Fruit fly (Drosophila melanogaster) whole organism, prepupa: ENCODE measurements around the gene Dtg.
A peak's percentile ranks its signal among the peaks of the same experiment; 100 is the strongest.

Experiments
- CG10631 ChIP-seq: fragments of 200-800 bp; sonication (Bioruptor generic); optimal IDR thresholded peaks from 2 replicates; lab custom pipeline; 2016; ENCODE audit warnings: missing biosample characterization, missing genetic modification characterization
- CG11294 ChIP-seq: fragments of 200-800 bp; sonication (Bioruptor generic); IDR thresholded peaks from 2 replicates; pipeline ENCODE4 v1.3.6; 2022; ENCODE audit warnings: missing biosample characterization, missing genetic modification characterization
- CG11762 ChIP-seq: fragments of 200-800 bp; sonication (Bioruptor generic); optimal IDR thresholded peaks from 3 replicates; lab custom pipeline; 2016; ENCODE audit warnings: missing biosample characterization, missing genetic modification characterization; ENCODE audit not compliant: insufficient read depth
- CG1621 ChIP-seq: fragments of 200-800 bp; sonication (Bioruptor generic); optimal IDR thresholded peaks from 3 replicates; lab custom pipeline; 2018; ENCODE audit warnings: missing biosample characterization, mild to moderate bottlenecking, missing genetic modification characterization
- CG34406 ChIP-seq: fragments of 200-800 bp; sonication (Bioruptor generic); optimal IDR thresholded peaks from 3 replicates; lab custom pipeline; 2016; ENCODE audit warnings: missing biosample characterization, missing genetic modification characterization
- CG3919 ChIP-seq: fragments of 200-800 bp; sonication (Bioruptor generic); optimal IDR thresholded peaks from 3 replicates; lab custom pipeline; 2016; ENCODE audit warnings: missing biosample characterization, missing genetic modification characterization
- CG4318 ChIP-seq: fragments of 200-800 bp; sonication (Bioruptor generic); optimal IDR thresholded peaks from 3 replicates; lab custom pipeline; 2017; ENCODE audit warnings: missing biosample characterization, mild to moderate bottlenecking, missing genetic modification characterization
- CG6276 ChIP-seq: fragments of 200-800 bp; sonication (Bioruptor generic); optimal IDR thresholded peaks from 2 replicates; lab custom pipeline; 2017; ENCODE audit warnings: missing biosample characterization, mild to moderate bottlenecking, missing genetic modification characterization
- CG7368 ChIP-seq: fragments of 200-800 bp; sonication (Bioruptor generic); optimal IDR thresholded peaks from 3 replicates; lab custom pipeline; 2016; ENCODE audit warnings: missing biosample characterization, missing genetic modification characterization
- CG8319 ChIP-seq: fragments of 200-800 bp; sonication (Bioruptor generic); optimal IDR thresholded peaks from 3 replicates; lab custom pipeline; 2016; ENCODE audit warnings: missing biosample characterization, missing genetic modification characterization
- CG8632 ChIP-seq: fragments of 200-800 bp; sonication (Bioruptor generic); optimal IDR thresholded peaks from 3 replicates; lab custom pipeline; 2016; ENCODE audit warnings: missing biosample characterization, missing genetic modification characterization
- Eip75B ChIP-seq: fragments of 200-800 bp; sonication (Bioruptor generic); optimal IDR thresholded peaks from 3 replicates; lab custom pipeline; 2016; ENCODE audit warnings: missing biosample characterization, missing genetic modification characterization
- Eip93F ChIP-seq: fragments of 200-800 bp; sonication (Bioruptor generic); optimal IDR thresholded peaks from 2 replicates; lab custom pipeline; 2016; ENCODE audit warnings: missing biosample characterization, mild to moderate bottlenecking, missing genetic modification characterization
- Ets21C ChIP-seq: fragments of 200-800 bp; sonication (Bioruptor generic); optimal IDR thresholded peaks from 3 replicates; lab custom pipeline; 2016; ENCODE audit warnings: missing biosample characterization, missing genetic modification characterization
- Hr38 ChIP-seq: sonication (Bioruptor generic); optimal IDR thresholded peaks from 2 replicates; lab custom pipeline; 2016; ENCODE audit warnings: missing biosample characterization, missing genetic modification characterization
- Hr39 ChIP-seq: fragments of 200-800 bp; sonication (Bioruptor generic); optimal IDR thresholded peaks from 2 replicates; lab custom pipeline; 2016; ENCODE audit warnings: missing biosample characterization, missing genetic modification characterization
- Hr4 ChIP-seq: fragments of 200-800 bp; sonication (Bioruptor generic); optimal IDR thresholded peaks from 3 replicates; lab custom pipeline; 2016; ENCODE audit warnings: missing biosample characterization, missing genetic modification characterization
- Lpt ChIP-seq: fragments of 200-800 bp; sonication (Bioruptor generic); optimal IDR thresholded peaks from 3 replicates; lab custom pipeline; 2016; ENCODE audit warnings: missing biosample characterization, missing genetic modification characterization
- OdsH ChIP-seq: fragments of 200-800 bp; sonication (Bioruptor generic); optimal IDR thresholded peaks from 3 replicates; lab custom pipeline; 2016; ENCODE audit warnings: missing biosample characterization, missing genetic modification characterization
- Sox102F ChIP-seq: fragments of 200-800 bp; sonication (Bioruptor generic); optimal IDR thresholded peaks from 2 replicates; lab custom pipeline; 2016; ENCODE audit warnings: missing biosample characterization, mild to moderate bottlenecking, missing genetic modification characterization
- acj6 ChIP-seq: fragments of 200-800 bp; sonication (Bioruptor generic); optimal IDR thresholded peaks from 3 replicates; lab custom pipeline; 2016; ENCODE audit warnings: missing biosample characterization, missing genetic modification characterization
- cyc ChIP-seq: fragments of 200-800 bp; sonication (Bioruptor generic); optimal IDR thresholded peaks from 3 replicates; lab custom pipeline; 2016; ENCODE audit warnings: missing biosample characterization, missing genetic modification characterization
- fd59A ChIP-seq: fragments of 200-800 bp; sonication (Bioruptor generic); optimal IDR thresholded peaks from 2 replicates; lab custom pipeline; 2017; ENCODE audit warnings: missing biosample characterization, mild to moderate bottlenecking, missing genetic modification characterization, missing genetic modification reagents
- fd85E ChIP-seq: fragments of 200-800 bp; sonication (Bioruptor generic); optimal IDR thresholded peaks from 3 replicates; lab custom pipeline; 2016; ENCODE audit warnings: missing biosample characterization, missing genetic modification characterization
- fkh ChIP-seq: fragments of 200-800 bp; sonication (Bioruptor generic); optimal IDR thresholded peaks from 3 replicates; lab custom pipeline; 2017; ENCODE audit warnings: missing biosample characterization, mild to moderate bottlenecking, missing genetic modification characterization, moderate library complexity
- net ChIP-seq: fragments of 200-800 bp; sonication (Bioruptor generic); optimal IDR thresholded peaks from 3 replicates; lab custom pipeline; 2016; ENCODE audit warnings: missing biosample characterization, missing genetic modification characterization
- pdm3 ChIP-seq: fragments of 200-800 bp; sonication (Bioruptor generic); optimal IDR thresholded peaks from 3 replicates; lab custom pipeline; 2016; ENCODE audit warnings: missing biosample characterization, missing genetic modification characterization
- salr ChIP-seq, 2 experiments: fragments of 200-800 bp; sonication (Bioruptor generic); optimal IDR thresholded peaks; 3 replicates each; lab custom pipeline; 2016 to 2018; ENCODE audit warnings: missing biosample characterization in 2 of 2, missing genetic modification characterization in 2 of 2, mild to moderate bottlenecking in 1 of 2
- spab ChIP-seq: fragments of 200-800 bp; sonication (Bioruptor generic); optimal IDR thresholded peaks from 2 replicates; lab custom pipeline; 2017; ENCODE audit warnings: missing biosample characterization, mild to moderate bottlenecking, missing genetic modification characterization, missing genetic modification reagents
- svp ChIP-seq: fragments of 200-800 bp; sonication (Bioruptor generic); peaks from one replicate; lab custom pipeline; 2016; ENCODE audit warnings: missing biosample characterization, missing genetic modification characterization
- topi ChIP-seq: fragments of 200-800 bp; sonication (Bioruptor generic); optimal IDR thresholded peaks from 3 replicates; lab custom pipeline; 2016; ENCODE audit warnings: missing biosample characterization, missing genetic modification characterization

The Dtg gene

DNA sequence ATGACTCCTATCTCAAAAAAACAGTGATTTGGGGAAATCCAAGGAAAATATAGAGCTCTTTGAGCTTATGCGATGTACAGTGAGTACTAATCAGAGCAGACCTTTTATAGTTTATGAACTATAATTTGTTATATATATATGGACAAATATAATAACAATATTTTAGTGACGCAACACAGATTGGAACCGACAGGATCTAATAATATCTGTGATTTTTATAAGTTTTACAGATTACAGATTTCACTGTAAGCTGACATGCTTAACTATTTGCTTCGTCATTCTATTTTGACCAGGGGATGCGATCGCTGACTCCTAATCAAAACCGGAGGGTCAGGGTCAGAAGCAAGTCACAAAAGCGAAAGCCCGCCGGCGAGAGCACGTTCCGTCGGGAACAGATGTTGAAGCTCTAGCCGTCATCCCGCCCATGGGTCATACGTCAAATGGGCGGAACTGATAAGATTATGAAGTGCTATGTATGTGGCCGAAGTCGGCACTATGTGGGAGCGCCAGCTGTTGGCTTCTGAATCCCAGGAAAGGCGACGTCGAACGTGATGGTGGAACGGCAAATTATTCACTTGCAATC, 26.3 kb downstream of the Dtg start, which contains the start of gene Gnmt:
Gene Gnmt (plus strand): TSS at position 568 of the 583 bp plus-strand sequence.
- TF ChIP-seq svp (GFP tag; lab: Kevin White, UChicago) (peak; percentile 98), CG4318 (GFP tag; lab: Kevin White, UChicago) (no peak)

DNA sequence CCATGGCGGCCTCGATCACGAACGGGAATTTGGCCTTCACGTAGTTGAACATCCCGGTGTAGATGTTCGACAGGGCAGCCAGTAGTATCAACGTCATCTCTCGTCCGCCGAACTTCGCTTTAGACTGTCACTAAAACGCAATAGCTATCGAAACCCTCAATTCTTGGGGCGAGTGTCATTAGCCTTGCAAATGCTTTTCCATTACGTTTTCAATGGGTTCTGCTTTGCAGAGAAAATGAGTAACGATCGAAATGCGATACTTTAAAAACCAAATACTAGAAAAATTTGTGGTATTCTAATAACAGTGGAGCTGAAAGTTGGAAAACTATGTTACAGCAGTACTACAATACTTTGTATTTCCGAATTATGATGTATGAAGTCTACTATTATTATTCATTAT, 28.3 kb downstream of the Dtg start, which contains the start of gene CG43630:
Gene CG43630 (minus strand): TSS at position 101 of the 400 bp plus-strand sequence.
- TF ChIP-seq salr (GFP tag; optimal IDR thresholded peaks at IDR 0.05; lab: Kevin White, UChicago) (no peak), CG10631 (no peak), Eip75B (GFP tag; lab: Kevin White, UChicago) (no peak), Eip93F (GFP tag; lab: Kevin White, UChicago) (no peak), Hr38 (GFP tag; lab: Kevin White, UChicago) (no peak)

DNA sequence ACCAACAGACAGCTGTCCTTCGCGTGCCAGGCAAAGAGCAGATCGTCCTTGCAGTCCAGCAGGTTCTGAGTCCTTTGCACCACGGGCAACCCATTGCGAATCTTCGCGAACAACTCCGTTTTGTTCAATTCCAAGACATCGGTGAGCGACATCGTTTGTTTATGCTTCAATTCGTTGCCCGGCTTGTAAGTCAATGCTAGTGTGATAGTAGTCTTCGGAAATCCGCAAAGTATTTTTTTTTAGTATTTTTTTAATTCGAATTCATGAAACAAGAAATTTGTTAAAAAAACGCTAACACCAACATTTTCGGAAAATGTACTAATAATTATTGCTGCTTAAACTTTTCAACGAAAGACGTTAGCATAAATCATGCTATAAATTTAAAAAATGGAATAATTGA, 31.0 kb downstream of the Dtg start, which contains the start of gene mbo:
Gene mbo (minus strand): TSS at position 203 of the 400 bp plus-strand sequence.
- no peak for TF ChIP-seq CG11294 (GFP tag; lab: Robert Waterston, UW)
- TF ChIP-seq topi (GFP tag; lab: Kevin White, UChicago): no peak
- TF ChIP-seq spab: no peak
- no peak for TF ChIP-seq cyc
- TF ChIP-seq Sox102F (GFP tag; lab: Kevin White, UChicago): no peak
- TF ChIP-seq Hr38 (GFP tag; lab: Kevin White, UChicago): no peak
- no peak for TF ChIP-seq CG3919 (GFP tag; lab: Kevin White, UChicago)
- no peak for TF ChIP-seq fkh (GFP tag; lab: Kevin White, UChicago)
- TF ChIP-seq Hr39 (GFP tag; lab: Kevin White, UChicago): no peak
- no peak for TF ChIP-seq Lpt (GFP tag; lab: Kevin White, UChicago)

DNA sequence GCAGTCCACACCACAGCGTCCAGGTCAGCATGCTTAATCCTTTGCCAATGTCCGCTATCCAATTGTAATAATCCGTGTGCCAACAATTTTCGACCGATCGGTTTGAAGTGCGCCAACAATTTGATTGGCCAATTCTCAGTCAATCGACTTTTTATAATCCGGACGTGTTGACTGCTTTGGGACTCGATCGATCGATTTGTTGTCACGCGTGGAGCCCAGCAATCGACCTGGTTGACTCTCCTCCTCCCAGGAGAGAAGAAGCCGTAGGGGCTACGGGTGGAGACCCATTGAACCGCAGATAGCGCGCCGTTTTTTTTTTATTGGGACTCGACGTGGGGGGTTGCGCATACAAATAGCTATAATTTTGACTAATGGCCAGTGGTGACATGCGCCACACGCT, 33.4 kb downstream of the Dtg start, which contains the start of gene Cyp313a4:
Gene Cyp313a4 (minus strand): TSS at position 101 of the 400 bp plus-strand sequence.
- peak; percentile 79 for TF ChIP-seq svp (GFP tag; lab: Kevin White, UChicago)
- no peak for TF ChIP-seq fd59A (GFP tag; lab: Kevin White, UChicago)

DNA sequence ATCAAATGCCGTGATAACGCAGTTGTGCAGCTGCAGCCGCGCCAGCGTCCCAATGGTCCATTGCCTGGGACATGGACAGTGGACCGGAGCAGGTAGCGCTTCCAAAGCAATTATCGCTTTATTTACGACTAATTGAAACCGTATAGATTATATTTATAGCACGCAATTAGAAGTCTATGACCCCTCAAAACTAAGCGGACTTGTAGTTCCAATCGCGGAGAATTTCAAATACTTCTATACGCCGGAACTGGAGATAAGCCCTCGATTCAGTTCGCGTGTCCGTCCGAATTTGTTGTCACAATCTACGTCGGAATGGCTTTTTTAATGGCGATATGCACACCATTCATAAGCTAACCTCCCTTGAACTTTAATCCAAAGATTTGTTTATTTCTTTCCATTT, 37.4 kb downstream of the Dtg start:
- TF ChIP-seq cyc (no peak), CG7368 (GFP tag; lab: Kevin White, UChicago) (no peak), CG8319 (GFP tag; lab: Kevin White, UChicago) (no peak), CG11762 (GFP tag; lab: Kevin White, UChicago) (no peak), net (GFP tag; lab: Kevin White, UChicago) (no peak), OdsH (GFP tag; lab: Kevin White, UChicago) (no peak), Sox102F (GFP tag; lab: Kevin White, UChicago) (no peak), fd59A (GFP tag; lab: Kevin White, UChicago) (no peak), CG34406 (GFP tag; lab: Kevin White, UChicago) (no peak), CG8632 (no peak), fd85E (GFP tag; lab: Kevin White, UChicago) (no peak), pdm3 (GFP tag; lab: Kevin White, UChicago) (no peak), CG6276 (GFP tag; lab: Kevin White, UChicago) (no peak), acj6 (GFP tag; lab: Kevin White, UChicago) (no peak), Ets21C (GFP tag; lab: Kevin White, UChicago) (no peak), Hr4 (GFP tag; lab: Kevin White, UChicago) (no peak), CG1621 (tag; lab: Kevin White, UChicago) (no peak), CG11294 (GFP tag; lab: Robert Waterston, UW) (no peak), spab (no peak)
